Worm (Caenorhabditis elegans) whole organism, L4 larva: ENCODE measurements around the gene R11G1.2.

Experiments
- D1046.2 ChIP-seq: fragments of 200-800 bp; sonication (Bioruptor generic); IDR thresholded peaks from 2 replicates; pipeline ENCODE4 v1.3.6; 2022; ENCODE audit warnings: missing genetic modification characterization, missing compliant biosample characterization
- F26F4.8 ChIP-seq: fragments of 200-800 bp; sonication (Bioruptor generic); conservative IDR thresholded peaks from 2 replicates; pipeline ENCODE4 v1.3.6; 2022; ENCODE audit warnings: missing genetic modification characterization, missing compliant biosample characterization
- T20F7.1 ChIP-seq: fragments of 200-800 bp; sonication (Bioruptor generic); optimal IDR thresholded peaks from 2 replicates; lab custom pipeline; 2018; ENCODE audit warnings: mild to moderate bottlenecking, missing genetic modification characterization, missing compliant biosample characterization
- Y105C5A.15 ChIP-seq: fragments of 200-800 bp; sonication (Bioruptor generic); IDR thresholded peaks from 2 replicates; pipeline ENCODE4 v1.3.6; 2022; ENCODE audit warnings: missing genetic modification characterization, missing compliant biosample characterization
- Y75B8A.6 ChIP-seq: fragments of 200-800 bp; sonication (Bioruptor generic); IDR thresholded peaks from 2 replicates; pipeline ENCODE4 v1.3.6; 2022; ENCODE audit warnings: missing genetic modification reagents, missing genetic modification characterization, missing compliant biosample characterization
- ZK546.5 ChIP-seq, 2 experiments: sonication (generic microtip); optimal IDR thresholded peaks; 2 replicates each; lab custom pipeline; 2017; ENCODE audit warnings: missing biosample characterization in 2 of 2, missing genetic modification characterization in 2 of 2
- attf-4 ChIP-seq: sonication (generic microtip); optimal IDR thresholded peaks from 3 replicates; lab custom pipeline; 2017; ENCODE audit warnings: missing biosample characterization, missing genetic modification characterization
- ceh-32 ChIP-seq: sonication (generic microtip); optimal IDR thresholded peaks from 2 replicates; lab custom pipeline; 2016; ENCODE audit warnings: mild to moderate bottlenecking, missing genetic modification characterization, missing compliant biosample characterization; ENCODE audit not compliant: poor library complexity
- ceh-62 ChIP-seq: sonication (generic microtip); optimal IDR thresholded peaks from 2 replicates; lab custom pipeline; 2017; ENCODE audit warnings: missing biosample characterization, missing genetic modification characterization
- ces-1 ChIP-seq: fragments of 150-350 bp; sonication (generic microtip); optimal IDR thresholded peaks from 4 replicates; lab custom pipeline; 2014; ENCODE audit warnings: missing biosample characterization, missing genetic modification reagents, missing genetic modification characterization
- cey-2 ChIP-seq: sonication (generic microtip); optimal IDR thresholded peaks from 3 replicates; lab custom pipeline; 2017; ENCODE audit warnings: missing genetic modification characterization, mild to moderate bottlenecking, missing compliant biosample characterization, antibody characterized with exemption, borderline replicate concordance; ENCODE audit not compliant: insufficient read depth
- daf-16 ChIP-seq, 3 experiments: sonication (generic microtip); optimal IDR thresholded peaks; 2 replicates each; lab custom pipeline; 2016 to 2017; ENCODE audit warnings: missing genetic modification characterization in 3 of 3, missing genetic modification reagents in 3 of 3, mild to moderate bottlenecking in 2 of 3, missing compliant biosample characterization in 2 of 3, missing biosample characterization in 1 of 3, moderate library complexity in 1 of 3
- dmd-8 ChIP-seq: fragments of 200-800 bp; sonication (Bioruptor generic); IDR thresholded peaks from 2 replicates; pipeline ENCODE4 v1.3.6; 2022; ENCODE audit warnings: missing genetic modification characterization, missing compliant biosample characterization
- dpl-1 ChIP-seq: fragments of 150-350 bp; optimal IDR thresholded peaks from 2 replicates; lab custom pipeline; 2014; ENCODE audit warnings: missing biosample characterization, missing genetic modification reagents, missing genetic modification characterization
- fos-1 ChIP-seq: fragments of 150-350 bp; optimal IDR thresholded peaks from 2 replicates; lab custom pipeline; 2014; ENCODE audit warnings: missing biosample characterization, missing genetic modification characterization
- gei-8 ChIP-seq: fragments of 200-800 bp; sonication (Bioruptor generic); optimal IDR thresholded peaks from 2 replicates; lab custom pipeline; 2018; ENCODE audit warnings: mild to moderate bottlenecking, missing genetic modification characterization, missing compliant biosample characterization
- hif-1 ChIP-seq, 2 experiments: sonication (generic microtip); optimal IDR thresholded peaks; 2 replicates each; lab custom pipeline; 2016 to 2017; ENCODE audit warnings: missing compliant biosample characterization in 2 of 2, missing genetic modification characterization in 2 of 2, missing genetic modification reagents in 2 of 2, missing genotype in 2 of 2, mild to moderate bottlenecking in 1 of 2
- hlh-30 ChIP-seq: sonication (generic microtip); optimal IDR thresholded peaks from 2 replicates; lab custom pipeline; 2017; ENCODE audit warnings: antibody characterized with exemption, mild to moderate bottlenecking, missing genetic modification characterization, missing compliant biosample characterization; ENCODE audit not compliant: insufficient read depth
- lsy-2 ChIP-seq, 2 experiments: fragments of 150-350 bp in 1 of 2; sonication (generic microtip) in 1 of 2; optimal IDR thresholded peaks; 2 replicates each; lab custom pipeline; 2014 to 2017; ENCODE audit warnings: missing biosample characterization in 2 of 2, missing genetic modification characterization in 2 of 2
- madf-5 ChIP-seq, 2 experiments: fragments of 200-800 bp; sonication (Bioruptor generic); IDR thresholded peaks; 2 replicates each; pipeline ENCODE4 v1.3.6; 2022; ENCODE audit warnings: missing compliant biosample characterization in 2 of 2, missing genetic modification characterization in 2 of 2
- mdl-1 ChIP-seq, 2 experiments: fragments of 150-350 bp in 1 of 2; sonication (generic microtip) in 1 of 2; optimal IDR thresholded peaks; 2 replicates each; lab custom pipeline; 2014 to 2017; ENCODE audit warnings: missing biosample characterization in 2 of 2, missing genetic modification characterization in 2 of 2
- mdt-29 ChIP-seq: fragments of 200-800 bp; sonication (Bioruptor generic); IDR thresholded peaks from 2 replicates; pipeline ENCODE4 v1.3.6; 2022; ENCODE audit warnings: missing genetic modification reagents, missing genetic modification characterization, missing compliant biosample characterization
- mes-2 ChIP-seq: sonication (generic microtip); optimal IDR thresholded peaks from 2 replicates; lab custom pipeline; 2016; ENCODE audit warnings: missing genotype, mild to moderate bottlenecking, missing genetic modification characterization, missing compliant biosample characterization; ENCODE audit not compliant: poor library complexity, severe bottlenecking
- mxl-3 ChIP-seq: fragments of 200-800 bp; sonication (Bioruptor generic); optimal IDR thresholded peaks from 2 replicates; lab custom pipeline; 2018; ENCODE audit warnings: mild to moderate bottlenecking, missing genetic modification characterization, missing compliant biosample characterization
- nhr-111 ChIP-seq: fragments of 200-800 bp; sonication (Bioruptor generic); optimal IDR thresholded peaks from 2 replicates; lab custom pipeline; 2018; ENCODE audit warnings: mild to moderate bottlenecking, missing genetic modification characterization, missing compliant biosample characterization
- nhr-237 ChIP-seq: sonication (generic microtip); optimal IDR thresholded peaks from 2 replicates; lab custom pipeline; 2017; ENCODE audit warnings: missing biosample characterization, missing genetic modification characterization
- nhr-6 ChIP-seq: fragments of 150-350 bp; optimal IDR thresholded peaks from 2 replicates; lab custom pipeline; 2014; ENCODE audit warnings: missing biosample characterization, missing genetic modification characterization
- pha-4 ChIP-seq, 2 experiments: fragments of 150-350 bp in 1 of 2; fragments of 200-800 bp in 1 of 2; sonication (Bioruptor generic) in 1 of 2; IDR thresholded peaks in 1 of 2; optimal IDR thresholded peaks in 1 of 2; 2 replicates each; pipeline versions ENCODE4 v1.3.6 to Lab custom; 2014 to 2022; ENCODE audit warnings: missing genetic modification characterization in 2 of 2, missing genetic modification reagents in 2 of 2, missing biosample characterization in 1 of 2, missing compliant biosample characterization in 1 of 2
- rbr-2 ChIP-seq: sonication (generic microtip); optimal IDR thresholded peaks from 2 replicates; lab custom pipeline; 2016; ENCODE audit warnings: missing genotype, missing genetic modification characterization, missing compliant biosample characterization
- set-16 ChIP-seq: fragments of 200-800 bp; sonication (Bioruptor generic); IDR thresholded peaks from 2 replicates; pipeline ENCODE4 v1.3.6; 2022; ENCODE audit warnings: missing genetic modification reagents, missing genetic modification characterization, missing compliant biosample characterization
- tra-1 ChIP-seq: fragments of 200-800 bp; sonication (Bioruptor generic); IDR thresholded peaks from 2 replicates; pipeline ENCODE4 v1.3.6; 2022; ENCODE audit warnings: missing genetic modification reagents, missing genetic modification characterization, missing compliant biosample characterization
- unc-130 ChIP-seq: sonication (generic microtip); optimal IDR thresholded peaks from 2 replicates; lab custom pipeline; 2016; ENCODE audit warnings: missing genetic modification reagents, missing genetic modification characterization, missing compliant biosample characterization
- zip-2 ChIP-seq: fragments of 150-350 bp; optimal IDR thresholded peaks from 2 replicates; lab custom pipeline; 2014; ENCODE audit warnings: missing biosample characterization, missing genetic modification characterization

The R11G1.2 gene

ce11 chrX:3654623-3655022 lies 4.2 kb downstream of the R11G1.2 start, which contains the start of gene R11G1.11:
R11G1.11 (plus strand) TSS chrX:3654923.
- TF ChIP-seq ceh-62 = no peak
- no peak for TF ChIP-seq madf-5 (GFP tag; IDR thresholded peaks at IDR 0.05; lab: Robert Waterston, UW)
- no peak for TF ChIP-seq rbr-2
- TF ChIP-seq mes-2 (tag; lab: Kevin White, UChicago) = no peak
- TF ChIP-seq tra-1 (GFP tag; lab: Robert Waterston, UW) = no peak
- no peak for TF ChIP-seq mdt-29 (GFP tag; lab: Robert Waterston, UW)
- TF ChIP-seq daf-16 (GFP tag; optimal IDR thresholded peaks at IDR 0.05; lab: Kevin White, UChicago) = no peak
- no peak for TF ChIP-seq daf-16 (tag; optimal IDR thresholded peaks at IDR 0.05; lab: Kevin White, UChicago)
- TF ChIP-seq D1046.2 (GFP tag; lab: Robert Waterston, UW) = no peak
- no peak for TF ChIP-seq set-16 (GFP tag; lab: Robert Waterston, UW)
- TF ChIP-seq hif-1 (tag; optimal IDR thresholded peaks at IDR 0.05; lab: Kevin White, UChicago) = no peak

- TF ChIP-seq T20F7.1 (GFP tag; lab: Kevin White, UChicago) (no peak), F26F4.8 (GFP tag; lab: Robert Waterston, UW) (no peak), Y75B8A.6 (no peak), hif-1 (tag; optimal IDR thresholded peaks at IDR 0.05; lab: Kevin White, UChicago) (no peak), ceh-32 (tag; lab: Kevin White, UChicago) (no peak)
Observed at ce11 chrX:3655972-3656371, 5.6 kb downstream of the R11G1.2 start, which contains the start of gene R11G1.7. R11G1.7 (plus strand) TSS chrX:3656272.

DNA sequence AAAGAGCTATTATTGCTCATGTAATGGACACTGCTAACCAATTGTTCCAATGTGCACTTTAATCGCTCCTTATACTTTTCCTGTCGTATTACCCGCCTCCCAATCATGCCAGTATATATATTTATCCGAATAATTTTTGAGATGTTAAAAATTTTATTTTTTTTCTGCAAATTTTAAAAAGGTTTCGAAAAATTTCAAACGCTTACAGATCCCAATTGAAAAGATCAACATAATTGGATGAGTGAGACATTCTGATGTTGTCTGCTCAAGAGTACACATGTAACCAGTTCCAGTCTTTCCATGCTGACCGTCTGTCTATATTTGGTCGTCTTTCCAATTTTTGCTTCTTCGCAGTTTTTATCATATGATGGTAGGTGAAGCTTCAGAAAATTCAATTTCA lies 8.8 kb downstream of the R11G1.2 start, which contains the start of gene R11G1.1:
Gene R11G1.1, plus strand, starts transcription at position 301 of the 400 bp plus-strand sequence.
- TF ChIP-seq fos-1 (tag; lab: Kevin White, UChicago) (no peak), pha-4 (GFP tag; IDR thresholded peaks at IDR 0.05; lab: Robert Waterston, UW) (no peak), pha-4 (tag; optimal IDR thresholded peaks at IDR 0.05; lab: Kevin White, UChicago) (no peak), nhr-111 (GFP tag; lab: Kevin White, UChicago) (no peak), nhr-237 (no peak), gei-8 (GFP tag; lab: Kevin White, UChicago) (no peak), mdl-1 (tag; optimal IDR thresholded peaks at IDR 0.05; lab: Kevin White, UChicago) (no peak), ZK546.5 (tag; optimal IDR thresholded peaks at IDR 0.05; lab: Kevin White, UChicago) (no peak), cey-2 (tag; lab: Kevin White, UChicago) (no peak), zip-2 (tag; lab: Kevin White, UChicago) (no peak), hif-1 (tag; optimal IDR thresholded peaks at IDR 0.05; lab: Kevin White, UChicago) (no peak), hlh-30 (tag; lab: Kevin White, UChicago) (no peak), lsy-2 (tag; optimal IDR thresholded peaks at IDR 0.05; lab: Kevin White, UChicago) (no peak)

DNA sequence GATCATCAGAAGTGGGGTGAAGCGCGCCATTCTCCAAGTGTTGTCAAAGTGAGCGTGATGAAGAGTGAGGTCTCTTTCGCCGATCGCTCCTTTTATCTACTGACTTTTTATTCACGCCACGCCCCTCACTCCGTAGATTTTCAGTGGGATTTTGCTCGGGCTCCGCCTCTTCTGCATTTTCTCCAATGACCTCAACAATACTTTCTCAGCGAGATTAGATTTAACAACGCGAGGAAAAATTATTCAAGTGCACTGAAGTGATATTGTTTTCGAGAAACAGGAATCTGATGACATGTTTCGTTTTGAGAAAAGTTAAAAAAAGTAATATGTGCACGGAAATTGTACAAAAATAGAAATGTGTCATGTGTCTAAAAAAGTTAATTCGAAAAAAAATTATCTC lies 18.4 kb downstream of the R11G1.2 start, which contains the start of gene snet-1:
Gene snet-1, minus strand, starts transcription at position 101 of the 400 bp plus-strand sequence.
- TF ChIP-seq dpl-1 (GFP tag; lab: Kevin White, UChicago) (no peak), unc-130 (no peak), dmd-8 (GFP tag; lab: Robert Waterston, UW) (no peak), ces-1 (GFP tag; lab: Kevin White, UChicago) (no peak), mxl-3 (GFP tag; lab: Kevin White, UChicago) (no peak), lsy-2 (tag; optimal IDR thresholded peaks at IDR 0.05; lab: Kevin White, UChicago) (no peak), nhr-6 (tag; lab: Kevin White, UChicago) (no peak), hlh-30 (tag; lab: Kevin White, UChicago) (no peak), attf-4 (tag; lab: Kevin White, UChicago) (no peak), Y105C5A.15 (GFP tag; lab: Robert Waterston, UW) (no peak)
